Fruit fly (Drosophila melanogaster) whole organism, pupa: ENCODE data around the gene Lamtor4.
A peak's percentile ranks its signal among the peaks of the same experiment; 100 is the strongest.

Source experiments
- CG12605 ChIP-seq: fragments of 200-800 bp; sonication (Bioruptor generic); IDR thresholded peaks from 2 replicates; pipeline ENCODE4 v1.3.6; 2022; ENCODE audit warnings: missing biosample characterization, missing genetic modification characterization
- CG15710 ChIP-seq: fragments of 200-800 bp; sonication (Bioruptor generic); optimal IDR thresholded peaks from 2 replicates; lab custom pipeline; 2018; ENCODE audit warnings: missing biosample characterization, mild to moderate bottlenecking, missing genetic modification characterization, moderate library complexity
- CG17806 ChIP-seq: fragments of 200-800 bp; sonication (Bioruptor generic); optimal IDR thresholded peaks from 2 replicates; lab custom pipeline; 2018; ENCODE audit warnings: missing biosample characterization, mild to moderate bottlenecking, missing genetic modification characterization, moderate library complexity
- CG8159 ChIP-seq: fragments of 200-800 bp; sonication (Bioruptor generic); optimal IDR thresholded peaks from 3 replicates; lab custom pipeline; 2018; ENCODE audit warnings: missing biosample characterization, mild to moderate bottlenecking, missing genetic modification characterization, moderate library complexity
- CG8301 ChIP-seq: fragments of 200-800 bp; sonication (Bioruptor generic); optimal IDR thresholded peaks from 2 replicates; lab custom pipeline; 2018; ENCODE audit warnings: missing biosample characterization, mild to moderate bottlenecking, missing genetic modification characterization
- CG9948 ChIP-seq: fragments of 200-800 bp; sonication (Bioruptor generic); optimal IDR thresholded peaks from 2 replicates; lab custom pipeline; 2018; ENCODE audit warnings: missing biosample characterization, mild to moderate bottlenecking, missing genetic modification characterization, moderate library complexity
- D1 ChIP-seq: fragments of 200-800 bp; sonication (Bioruptor generic); optimal IDR thresholded peaks from 2 replicates; lab custom pipeline; 2018; ENCODE audit warnings: missing biosample characterization, mild to moderate bottlenecking, missing genetic modification characterization, moderate library complexity
- EcR ChIP-seq: fragments of 200-800 bp; sonication (Bioruptor generic); optimal IDR thresholded peaks from 3 replicates; lab custom pipeline; 2019; ENCODE audit warnings: missing biosample characterization, missing genetic modification characterization, mild to moderate bottlenecking, moderate library complexity, missing genetic modification reagents
- Ets98B ChIP-seq: fragments of 200-800 bp; sonication (Bioruptor generic); IDR thresholded peaks from 2 replicates; pipeline ENCODE4 v1.3.6; 2022; ENCODE audit warnings: missing biosample characterization, missing genetic modification characterization
- Pif1A ChIP-seq: fragments of 200-800 bp; sonication (Bioruptor generic); optimal IDR thresholded peaks from 3 replicates; lab custom pipeline; 2016; ENCODE audit warnings: missing biosample characterization, missing genetic modification characterization
- Pif1B ChIP-seq: fragments of 200-800 bp; sonication (Bioruptor generic); optimal IDR thresholded peaks from 3 replicates; lab custom pipeline; 2016; ENCODE audit warnings: missing biosample characterization, missing genetic modification characterization
- fd96Ca ChIP-seq: fragments of 200-800 bp; sonication (Bioruptor generic); IDR thresholded peaks from 3 replicates; pipeline ENCODE4 v1.3.6; 2022; ENCODE audit warnings: missing biosample characterization, missing genetic modification characterization
- gl ChIP-seq: fragments of 200-800 bp; sonication (Bioruptor generic); optimal IDR thresholded peaks from 2 replicates; lab custom pipeline; 2018; ENCODE audit warnings: missing biosample characterization, mild to moderate bottlenecking, missing genetic modification characterization
- rn ChIP-seq: fragments of 200-800 bp; sonication (Bioruptor generic); IDR thresholded peaks from 2 replicates; pipeline ENCODE4 v1.3.6; 2022; ENCODE audit warnings: missing biosample characterization, missing genetic modification characterization

- TF ChIP-seq CG8301 (tag; lab: Kevin White, UChicago) (no peak), fd96Ca (GFP tag; lab: Robert Waterston, UW) (no peak), CG15710 (tag; lab: Kevin White, UChicago) (no peak), gl (tag; lab: Kevin White, UChicago) (no peak), CG8159 (tag; lab: Kevin White, UChicago) (peak; percentile 17), EcR (GFP tag; lab: Kevin White, UChicago) (no peak), Ets98B (no peak), CG12605 (GFP tag; lab: Robert Waterston, UW) (no peak), CG17806 (no peak), Pif1B (GFP tag; lab: Kevin White, UChicago) (no peak), CG9948 (no peak), D1 (tag; lab: Kevin White, UChicago) (no peak), rn (GFP tag; lab: Robert Waterston, UW) (no peak), Pif1A (GFP tag; lab: Kevin White, UChicago) (no peak)
These were observed 2.3 kb downstream of the Lamtor4 start, which contains the start of gene Ccz1 for dm6 chr3L:3898978-3899377.
